Worm (Caenorhabditis elegans) whole organism, L3 larva: ENCODE results near the gene clec-257.

Source experiments
- R02D3.7 ChIP-seq: fragments of 150-350 bp; optimal IDR thresholded peaks from 2 replicates; lab custom pipeline; 2014; ENCODE audit warnings: missing biosample characterization, missing genetic modification characterization
- aly-2 ChIP-seq: fragments of 150-350 bp; optimal IDR thresholded peaks from 2 replicates; lab custom pipeline; 2014; ENCODE audit warnings: missing biosample characterization, missing genetic modification characterization
- daf-12 ChIP-seq: fragments of 150-350 bp; optimal IDR thresholded peaks from 2 replicates; lab custom pipeline; 2014; ENCODE audit warnings: missing biosample characterization, missing genetic modification reagents, missing genetic modification characterization
- elt-3 ChIP-seq, 3 experiments: fragments of 150-350 bp in 1 of 3; sonication (generic microtip) in 2 of 3; optimal IDR thresholded peaks; 2 replicates in 2 of 3; 4 replicates in 1 of 3; lab custom pipeline; 2014 to 2017; ENCODE audit warnings: missing biosample characterization in 3 of 3, missing genetic modification characterization in 3 of 3
- eor-1 ChIP-seq, 2 experiments: fragments of 150-350 bp; optimal IDR thresholded peaks; 2 replicates each; lab custom pipeline; 2014 to 2018; ENCODE audit warnings: missing biosample characterization in 2 of 2, missing genetic modification characterization in 2 of 2
- jun-1 ChIP-seq: fragments of 150-350 bp; optimal IDR thresholded peaks from 2 replicates; lab custom pipeline; 2014; ENCODE audit warnings: missing biosample characterization, missing genetic modification reagents, missing genetic modification characterization
- lin-15B ChIP-seq: fragments of 150-350 bp; optimal IDR thresholded peaks from 2 replicates; lab custom pipeline; 2014; ENCODE audit warnings: missing biosample characterization, missing genetic modification characterization
- nfya-1 ChIP-seq: sonication (generic microtip); optimal IDR thresholded peaks from 2 replicates; lab custom pipeline; 2017; ENCODE audit warnings: missing genetic modification characterization, mild to moderate bottlenecking, missing compliant biosample characterization, antibody characterized with exemption, moderate library complexity; ENCODE audit not compliant: insufficient read depth
- nhr-11 ChIP-seq: fragments of 150-350 bp; optimal IDR thresholded peaks from 2 replicates; lab custom pipeline; 2014; ENCODE audit warnings: missing biosample characterization, missing genetic modification characterization
- nhr-23 ChIP-seq: fragments of 150-350 bp; optimal IDR thresholded peaks from 2 replicates; lab custom pipeline; 2014; ENCODE audit warnings: missing biosample characterization, missing genetic modification reagents, missing genetic modification characterization
- nhr-237 ChIP-seq: fragments of 150-350 bp; optimal IDR thresholded peaks from 2 replicates; lab custom pipeline; 2014; ENCODE audit warnings: missing biosample characterization, missing genetic modification characterization
- nhr-25 ChIP-seq: sonication (generic microtip); optimal IDR thresholded peaks from 2 replicates; lab custom pipeline; 2017; ENCODE audit warnings: missing biosample characterization, missing genetic modification characterization
- sea-2 ChIP-seq: fragments of 150-350 bp; sonication (generic microtip); optimal IDR thresholded peaks from 4 replicates; lab custom pipeline; 2014; ENCODE audit warnings: missing biosample characterization, missing genetic modification reagents, missing genetic modification characterization
- unc-62 ChIP-seq: fragments of 150-350 bp; sonication (generic microtip); optimal IDR thresholded peaks from 4 replicates; lab custom pipeline; 2014; ENCODE audit warnings: missing biosample characterization, missing genetic modification reagents, missing genetic modification characterization

DNA sequence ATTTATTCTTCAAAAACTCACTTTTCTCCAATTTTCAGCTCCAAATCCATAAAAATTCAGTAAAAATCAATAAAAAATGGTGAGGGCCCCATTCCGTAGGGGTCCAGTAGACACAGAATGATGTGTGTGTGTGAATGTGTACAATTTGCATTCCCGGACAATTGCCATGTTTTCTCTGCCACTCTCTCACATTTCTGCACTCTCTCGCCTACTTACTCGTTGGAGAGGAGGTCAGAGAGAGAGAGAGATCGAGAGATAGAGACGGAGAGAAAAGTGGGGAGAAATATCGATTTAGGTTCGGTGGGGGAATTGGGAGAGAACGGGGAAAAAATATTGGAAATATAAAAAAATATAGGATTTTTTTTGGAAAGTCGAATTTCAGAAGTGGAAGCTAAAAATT, 49.3 kb upstream of the clec-257 start:
- TF ChIP-seq unc-62 (GFP tag; lab: Kevin White, UChicago) (no peak), R02D3.7 (tag; lab: Kevin White, UChicago) (peak; percentile 72), aly-2 (tag; lab: Kevin White, UChicago) (no peak), daf-12 (no peak), nfya-1 (tag; lab: Kevin White, UChicago) (peak; percentile 91), nhr-23 (tag; lab: Kevin White, UChicago) (peak; percentile 86), nhr-237 (tag; lab: Kevin White, UChicago) (no peak), eor-1 (tag; optimal IDR thresholded peaks at IDR 0.05; lab: Kevin White, UChicago) (no peak), nhr-11 (tag; lab: Kevin White, UChicago) (no peak), lin-15B (tag; lab: Kevin White, UChicago) (peak; percentile 54), nhr-25 (peak; percentile 12), jun-1 (tag; lab: Kevin White, UChicago) (peak; percentile 63), elt-3 (tag; optimal IDR thresholded peaks at IDR 0.05; lab: Kevin White, UChicago) (no peak), sea-2 (GFP tag; lab: Kevin White, UChicago) (no peak)
